Fruit fly (Drosophila melanogaster): ENCODE results near the gene elm.
A peak's percentile ranks its signal among the peaks of the same experiment; 100 is the strongest.

- TF ChIP-seq psq (GFP tag; optimal IDR thresholded peaks at IDR 0.05): peak; percentile 48
- no peak for TF ChIP-seq Dfd (GFP tag; optimal IDR thresholded peaks at IDR 0.05)
Observed at dm6 chr3R:5606477-5606876, 48.2 kb downstream of the elm start, which contains the start of gene asl.

Measured in whole organism, wandering third instar larva.